Worm (Caenorhabditis elegans): ENCODE data around the gene C46G7.5.

C46G7.5 gene

DNA sequence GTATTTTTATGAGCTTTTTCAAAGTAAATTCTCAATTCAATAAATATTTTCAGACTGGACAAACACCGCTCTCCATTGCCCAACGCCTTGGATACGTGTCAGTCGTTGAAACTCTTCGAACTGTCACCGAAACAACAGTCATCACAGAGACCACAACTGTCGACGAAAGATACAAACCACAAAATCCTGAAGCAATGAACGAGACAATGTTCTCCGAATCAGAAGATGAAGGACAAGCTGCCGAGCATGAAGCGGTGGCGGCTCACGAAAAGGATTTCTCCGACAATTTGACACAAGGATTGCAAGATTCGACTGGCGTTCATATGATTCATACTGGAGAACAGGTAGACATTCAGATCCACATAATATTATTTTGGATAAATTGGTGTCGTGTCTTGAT is 31.6 kb downstream of the C46G7.5 start:
- TF ChIP-seq mdl-1 (tag; optimal IDR thresholded peaks at IDR 0.05) (no peak), alr-1 (tag; optimal IDR thresholded peaks at IDR 0.05; ENCODE audit: borderline replicate concordance) (peak; percentile 92)

DNA sequence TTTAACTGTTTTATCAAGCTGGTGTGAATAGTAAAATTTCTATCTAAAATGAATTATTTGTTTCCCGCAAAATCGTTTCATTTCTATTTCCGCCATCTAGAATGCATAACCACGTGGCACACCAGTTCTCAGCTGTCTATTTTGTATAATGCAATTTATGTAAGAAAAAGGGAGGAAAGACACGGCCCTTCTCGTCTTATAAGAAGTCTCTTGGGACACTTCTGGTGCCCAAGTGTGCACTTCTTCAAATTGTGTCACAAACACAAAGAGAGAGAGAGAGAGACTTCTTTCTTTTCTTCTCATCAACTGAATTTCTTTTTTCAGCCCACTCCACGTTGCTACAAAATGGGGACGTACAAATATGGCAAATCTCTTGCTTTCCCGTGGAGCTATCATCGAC is 34.2 kb downstream of the C46G7.5 start:
- TF ChIP-seq ceh-82 (tag; optimal IDR thresholded peaks at IDR 0.05): peak in 1 of 3 experiments; percentile 10
- TF ChIP-seq ceh-88 (GFP tag; IDR thresholded peaks at IDR 0.05): no peak
- TF ChIP-seq unc-62 (GFP tag; optimal IDR thresholded peaks at IDR 0.05): no peak
- TF ChIP-seq lin-13 (GFP tag; optimal IDR thresholded peaks at IDR 0.05): no peak
- TF ChIP-seq lin-14 (GFP tag; optimal IDR thresholded peaks at IDR 0.05): peak; percentile 81
- TF ChIP-seq efl-1 (optimal IDR thresholded peaks at IDR 0.05): no peak
- no peak for TF ChIP-seq efl-1 (GFP tag; optimal IDR thresholded peaks at IDR 0.05 in 1 of 2)
- peak; percentile 26 for TF ChIP-seq tbx-2 (tag; optimal IDR thresholded peaks at IDR 0.05)
- peak; percentile 6 for TF ChIP-seq nhr-71 (tag; optimal IDR thresholded peaks at IDR 0.05)
- no peak for TF ChIP-seq alr-1 (tag; optimal IDR thresholded peaks at IDR 0.05; ENCODE audit: borderline replicate concordance)
- TF ChIP-seq nhr-47 (tag; optimal IDR thresholded peaks at IDR 0.05): no peak
- no peak for TF ChIP-seq pqm-1 (tag; optimal IDR thresholded peaks at IDR 0.05)

DNA sequence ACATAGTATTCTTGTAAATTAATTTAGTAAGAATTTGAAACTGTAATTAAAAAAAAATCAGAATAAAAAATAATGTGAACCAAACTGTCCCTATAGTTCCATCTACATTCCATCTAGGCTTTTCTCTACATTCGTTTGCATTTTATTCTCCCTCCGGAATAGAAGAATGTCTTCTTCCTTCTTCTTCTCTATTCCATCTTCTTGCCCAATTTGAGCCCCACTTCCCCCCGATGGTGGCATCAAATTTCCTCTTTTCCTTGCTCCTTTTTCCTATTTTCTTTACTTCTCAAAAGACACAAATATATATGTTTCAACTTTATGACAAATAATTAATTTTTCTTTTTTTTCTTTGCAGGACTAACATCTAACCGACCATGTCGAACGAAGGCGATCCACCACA is 36.2 kb downstream of the C46G7.5 start, which contains the start of gene unc-44:
Gene unc-44, plus strand, starts transcription at position 356 of the 400 bp plus-strand sequence.
- TF ChIP-seq lin-14 (GFP tag; optimal IDR thresholded peaks at IDR 0.05) (peak; percentile 59), zag-1 (tag; optimal IDR thresholded peaks at IDR 0.05) (no peak), nhr-12 (tag; optimal IDR thresholded peaks at IDR 0.05) (no peak), C16A3.4 (tag; optimal IDR thresholded peaks at IDR 0.05) (no peak), lir-3 (tag; optimal IDR thresholded peaks at IDR 0.05; ENCODE audit: poor library complexity) (no peak), unc-62 (GFP tag; optimal IDR thresholded peaks at IDR 0.05) (no peak), lin-13 (GFP tag; optimal IDR thresholded peaks at IDR 0.05) (no peak), fkh-8 (tag; optimal IDR thresholded peaks at IDR 0.05) (no peak), tbx-2 (tag; optimal IDR thresholded peaks at IDR 0.05) (no peak)

DNA sequence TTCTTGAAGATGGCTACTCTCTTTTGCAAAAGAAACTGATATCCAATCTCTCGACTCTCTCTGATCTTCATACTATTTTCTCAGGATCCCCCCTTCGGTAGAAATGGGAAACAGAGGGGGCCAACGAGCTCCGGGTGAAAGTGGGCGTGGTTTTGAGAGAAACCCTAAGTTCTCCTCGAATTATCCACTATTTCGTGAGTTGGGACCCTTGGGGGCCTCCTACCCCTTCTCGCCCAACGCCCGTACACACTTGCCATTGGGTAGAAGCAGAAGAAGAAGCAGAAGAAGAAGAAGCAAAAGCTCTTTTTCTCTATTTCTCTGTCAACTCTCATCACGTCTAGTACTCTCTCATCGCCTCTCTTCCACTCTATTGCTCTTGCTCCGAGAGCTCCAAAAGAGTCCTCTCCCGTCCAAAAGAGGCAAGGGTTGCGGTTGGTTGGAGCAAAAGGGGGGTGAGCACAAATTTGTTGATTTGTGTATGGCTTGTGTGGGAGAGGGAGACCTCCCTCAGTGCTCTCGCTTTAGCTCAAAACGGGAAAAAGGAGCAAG is 37.4 kb downstream of the C46G7.5 start:
- TF ChIP-seq zag-1 (tag; optimal IDR thresholded peaks at IDR 0.05) (peak; percentile 83), tbx-2 (tag; optimal IDR thresholded peaks at IDR 0.05) (peak; percentile 64), hlh-17 (GFP tag; optimal IDR thresholded peaks at IDR 0.05; ENCODE audit: borderline replicate concordance) (no peak), C34B4.2 (tag; optimal IDR thresholded peaks at IDR 0.05) (no peak), F16B12.6 (tag; optimal IDR thresholded peaks at IDR 0.05) (no peak), skn-1 (tag; optimal IDR thresholded peaks at IDR 0.05) (peak; percentile 8), ztf-11 (tag; optimal IDR thresholded peaks at IDR 0.05) (peak in 1 of 2 experiments; percentile 28), nhr-12 (tag; optimal IDR thresholded peaks at IDR 0.05) (no peak), lsy-2 (tag; optimal IDR thresholded peaks at IDR 0.05) (peak; percentile 27 to 57), swsn-7 (tag; optimal IDR thresholded peaks at IDR 0.05) (peak; percentile 62), irx-1 (tag; optimal IDR thresholded peaks at IDR 0.05) (peak; percentile 36), hpl-2 (GFP tag; optimal IDR thresholded peaks at IDR 0.05) (no peak), fos-1 (tag; optimal IDR thresholded peaks at IDR 0.05) (no peak), zip-4 (GFP tag; optimal IDR thresholded peaks at IDR 0.05) (no peak), C04F5.9 (tag; optimal IDR thresholded peaks at IDR 0.05) (no peak), blmp-1 (tag; optimal IDR thresholded peaks at IDR 0.05) (no peak), elt-2 (tag; optimal IDR thresholded peaks at IDR 0.05) (no peak), ceh-82 (tag; optimal IDR thresholded peaks at IDR 0.05) (peak in 1 of 3 experiments; percentile 61), nhr-47 (tag; optimal IDR thresholded peaks at IDR 0.05) (peak; percentile 65), ceh-8 (GFP tag; optimal IDR thresholded peaks at IDR 0.05) (peak; percentile 42), ces-1 (GFP tag; optimal IDR thresholded peaks at IDR 0.05) (no peak), egl-13 (tag; optimal IDR thresholded peaks at IDR 0.05) (peak; percentile 35), grh-1 (GFP tag; IDR thresholded peaks at IDR 0.05) (no peak), nhr-90 (tag; optimal IDR thresholded peaks at IDR 0.05; ENCODE audit: poor library complexity) (no peak), aha-1 (tag; optimal IDR thresholded peaks at IDR 0.05) (no peak), ztf-4 (tag; optimal IDR thresholded peaks at IDR 0.05) (peak; percentile 32), C16A3.4 (tag; optimal IDR thresholded peaks at IDR 0.05) (no peak), lir-3 (tag; optimal IDR thresholded peaks at IDR 0.05; ENCODE audit: poor library complexity) (peak; percentile 36), pqm-1 (tag; optimal IDR thresholded peaks at IDR 0.05) (no peak), dsc-1 (tag; optimal IDR thresholded peaks at IDR 0.05) (peak; percentile 88), mdl-1 (tag; optimal IDR thresholded peaks at IDR 0.05) (peak in 1 of 2 experiments; percentile 3), pax-3 (tag; optimal IDR thresholded peaks at IDR 0.05) (no peak), fkh-10 (GFP tag; optimal IDR thresholded peaks at IDR 0.05) (peak; percentile 83), lin-15B (tag; optimal IDR thresholded peaks at IDR 0.05) (no peak), nhr-28 (tag; optimal IDR thresholded peaks at IDR 0.05) (no peak)

Measured in whole organism, L1 larva.